Worm (Caenorhabditis elegans) whole organism, L3 larva: ENCODE measurements around the gene rev-3.

ENCODE experiments used
- eor-1 ChIP-seq, 2 experiments: fragments of 150-350 bp; optimal IDR thresholded peaks; 2 replicates each; lab custom pipeline; 2014 to 2018; ENCODE audit warnings: missing biosample characterization in 2 of 2, missing genetic modification characterization in 2 of 2
- nfya-1 ChIP-seq: sonication (generic microtip); optimal IDR thresholded peaks from 2 replicates; lab custom pipeline; 2017; ENCODE audit warnings: missing genetic modification characterization, mild to moderate bottlenecking, missing compliant biosample characterization, antibody characterized with exemption, moderate library complexity; ENCODE audit not compliant: insufficient read depth
- unc-39 ChIP-seq: sonication (generic microtip); optimal IDR thresholded peaks from 4 replicates; lab custom pipeline; 2017; ENCODE audit warnings: missing biosample characterization, missing genetic modification characterization

DNA sequence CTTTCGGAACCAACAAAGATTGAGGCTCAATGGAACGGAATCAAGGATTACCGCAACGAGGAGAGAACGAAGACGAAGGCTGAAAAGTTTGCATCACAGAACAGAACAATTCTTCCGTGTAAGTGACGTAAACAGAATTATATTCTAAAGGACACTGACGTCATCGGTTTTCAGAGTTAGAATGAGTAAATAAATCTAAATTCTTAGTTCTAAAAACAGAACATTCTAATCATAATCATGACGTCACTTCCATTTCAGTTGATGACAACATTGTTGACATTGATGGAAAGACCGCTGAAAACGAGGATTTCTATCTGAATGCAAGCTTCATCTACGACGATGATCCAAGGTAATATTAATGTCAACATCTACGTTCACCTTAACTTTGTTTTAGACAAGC is 26.5 kb downstream of the rev-3 start:
- TF ChIP-seq unc-39 (tag; lab: Kevin White, UChicago) (no peak), nfya-1 (tag; lab: Kevin White, UChicago) (no peak), eor-1 (tag; optimal IDR thresholded peaks at IDR 0.05; lab: Kevin White, UChicago) (no peak)
